Fruit fly (Drosophila melanogaster) whole organism, embryonic: ENCODE results near the gene ab.
A peak's percentile ranks its signal among the peaks of the same experiment; 100 is the strongest.

Experiments used
- CG10959 ChIP-seq: fragments of 200-800 bp; sonication (Bioruptor generic); IDR thresholded peaks from 2 replicates; pipeline ENCODE4 v1.3.6; 2022; ENCODE audit warnings: missing biosample characterization, missing genetic modification characterization
- CG11398 ChIP-seq: fragments of 200-800 bp; sonication (Bioruptor generic); optimal IDR thresholded peaks from 2 replicates; lab custom pipeline; 2016; ENCODE audit warnings: missing biosample characterization, missing genetic modification characterization
- CG12071 ChIP-seq: fragments of 200-800 bp; sonication (Bioruptor generic); optimal IDR thresholded peaks from 3 replicates; lab custom pipeline; 2018; ENCODE audit warnings: missing biosample characterization, mild to moderate bottlenecking, missing genetic modification characterization
- CG12219 ChIP-seq: fragments of 200-800 bp; sonication (Bioruptor generic); optimal IDR thresholded peaks from 3 replicates; lab custom pipeline; 2018; ENCODE audit warnings: missing biosample characterization, mild to moderate bottlenecking, missing genetic modification characterization
- CG13894 ChIP-seq: fragments of 200-800 bp; sonication (Bioruptor generic); optimal IDR thresholded peaks from 3 replicates; lab custom pipeline; 2018; ENCODE audit warnings: missing biosample characterization, mild to moderate bottlenecking, missing genetic modification characterization, moderate library complexity
- CG14014 ChIP-seq: fragments of 200-800 bp; sonication (Bioruptor generic); IDR thresholded peaks from 2 replicates; pipeline ENCODE4 v1.3.6; 2022; ENCODE audit warnings: missing biosample characterization, missing genetic modification characterization
- CG16815 ChIP-seq: fragments of 200-800 bp; sonication (Bioruptor generic); optimal IDR thresholded peaks from 3 replicates; lab custom pipeline; 2017; ENCODE audit warnings: missing biosample characterization, mild to moderate bottlenecking, missing genetic modification characterization
- CG1792 ChIP-seq: fragments of 200-800 bp; sonication (Bioruptor generic); optimal IDR thresholded peaks from 2 replicates; lab custom pipeline; 2016; ENCODE audit warnings: missing biosample characterization, missing genetic modification characterization
- CG2202 ChIP-seq: fragments of 200-800 bp; sonication (Bioruptor generic); optimal IDR thresholded peaks from 2 replicates; lab custom pipeline; 2018; ENCODE audit warnings: missing biosample characterization, mild to moderate bottlenecking, missing genetic modification characterization
- CG30431 ChIP-seq: fragments of 200-800 bp; sonication (Bioruptor generic); optimal IDR thresholded peaks from 2 replicates; lab custom pipeline; 2017; ENCODE audit warnings: missing biosample characterization, missing genetic modification characterization
- CG3065 ChIP-seq: fragments of 200-800 bp; sonication (Bioruptor generic); optimal IDR thresholded peaks from 2 replicates; lab custom pipeline; 2016; ENCODE audit warnings: missing biosample characterization, missing genetic modification characterization
- CG33213 ChIP-seq: fragments of 200-800 bp; sonication (Bioruptor generic); optimal IDR thresholded peaks from 3 replicates; lab custom pipeline; 2016; ENCODE audit warnings: missing biosample characterization, missing genetic modification characterization
- CG34224 ChIP-seq: fragments of 200-800 bp; sonication (Bioruptor generic); IDR thresholded peaks from 3 replicates; pipeline ENCODE4 v1.3.6; 2022; ENCODE audit warnings: missing biosample characterization, missing genetic modification characterization; ENCODE audit not compliant: partially characterized antibody
- CG3726 ChIP-seq: fragments of 200-800 bp; sonication (Bioruptor generic); IDR thresholded peaks from 3 replicates; pipeline ENCODE4, ENCODE4 v1.3.6; 2022; ENCODE audit warnings: missing biosample characterization, missing genetic modification characterization
- CG4424 ChIP-seq: fragments of 200-800 bp; sonication (Bioruptor generic); optimal IDR thresholded peaks from 3 replicates; lab custom pipeline; 2016; ENCODE audit warnings: missing biosample characterization, missing genetic modification characterization
- CG5180 ChIP-seq: fragments of 200-800 bp; sonication (Bioruptor generic); optimal IDR thresholded peaks from 3 replicates; lab custom pipeline; 2017; ENCODE audit warnings: missing biosample characterization, missing genetic modification characterization, mild to moderate bottlenecking, moderate library complexity, missing genetic modification reagents
- CG5245 ChIP-seq: fragments of 200-800 bp; sonication (Bioruptor generic); optimal IDR thresholded peaks from 3 replicates; lab custom pipeline; 2016; ENCODE audit warnings: missing biosample characterization, missing genetic modification characterization
- CG9437 ChIP-seq: fragments of 200-800 bp; sonication (Bioruptor generic); optimal IDR thresholded peaks from 2 replicates; lab custom pipeline; 2018; ENCODE audit warnings: missing biosample characterization, mild to moderate bottlenecking, missing genetic modification characterization
- CG9727 ChIP-seq: fragments of 200-800 bp; sonication (Bioruptor generic); optimal IDR thresholded peaks from 3 replicates; lab custom pipeline; 2017; ENCODE audit warnings: missing biosample characterization, mild to moderate bottlenecking, missing genetic modification characterization
- Dad ChIP-seq: fragments of 200-800 bp; sonication (Bioruptor generic); optimal IDR thresholded peaks from 3 replicates; lab custom pipeline; 2016; ENCODE audit warnings: missing biosample characterization, missing genetic modification characterization
- ERR ChIP-seq: fragments of 200-800 bp; sonication (Bioruptor generic); optimal IDR thresholded peaks from 2 replicates; lab custom pipeline; 2016; ENCODE audit warnings: missing biosample characterization, missing genetic modification characterization
- Ets65A ChIP-seq: fragments of 200-800 bp; sonication (Bioruptor generic); peaks from one replicate; lab custom pipeline; 2016; ENCODE audit warnings: missing biosample characterization, missing genetic modification characterization
- Gsc ChIP-seq: fragments of 200-800 bp; sonication (Bioruptor generic); IDR thresholded peaks from 2 replicates; pipeline ENCODE4 v1.3.6; 2022; ENCODE audit warnings: missing biosample characterization, missing genetic modification characterization
- HHEX ChIP-seq: fragments of 200-800 bp; sonication (Bioruptor generic); optimal IDR thresholded peaks from 3 replicates; lab custom pipeline; 2017; ENCODE audit warnings: missing biosample characterization, mild to moderate bottlenecking, missing genetic modification characterization, missing genetic modification reagents
- HLHmδ ChIP-seq: fragments of 200-800 bp; sonication (Bioruptor generic); optimal IDR thresholded peaks from 2 replicates; lab custom pipeline; 2018; ENCODE audit warnings: missing biosample characterization, mild to moderate bottlenecking, missing genetic modification characterization, moderate library complexity
- Lim3 ChIP-seq: fragments of 200-800 bp; sonication (Bioruptor generic); IDR thresholded peaks from 2 replicates; pipeline ENCODE4 v1.3.6; 2022; ENCODE audit warnings: missing biosample characterization, missing genetic modification characterization
- MBD-R2 ChIP-seq: fragments of 200-800 bp; sonication (Bioruptor generic); IDR thresholded peaks from 2 replicates; pipeline ENCODE4 v1.3.6; 2022; ENCODE audit warnings: missing biosample characterization, missing genetic modification characterization
- Mad ChIP-seq: fragments of 200-800 bp; sonication (Bioruptor generic); optimal IDR thresholded peaks from 2 replicates; lab custom pipeline; 2016; ENCODE audit warnings: missing biosample characterization, missing genetic modification characterization
- NC2β ChIP-seq: fragments of 200-800 bp; sonication (Bioruptor generic); optimal IDR thresholded peaks from 2 replicates; lab custom pipeline; 2016; ENCODE audit warnings: missing biosample characterization, missing genetic modification characterization
- Sry-δ ChIP-seq: fragments of 200-800 bp; sonication (Bioruptor generic); optimal IDR thresholded peaks from 2 replicates; lab custom pipeline; 2016; ENCODE audit warnings: missing biosample characterization, missing genetic modification characterization
- Tbp ChIP-seq: fragments of >200 bp; optimal IDR thresholded peaks from 2 replicates; lab custom pipeline; 2018; ENCODE audit warnings: missing biosample characterization, missing genetic modification characterization
- YL-1 ChIP-seq: fragments of 200-800 bp; sonication (Bioruptor generic); optimal IDR thresholded peaks from 3 replicates; lab custom pipeline; 2017; ENCODE audit warnings: missing biosample characterization, mild to moderate bottlenecking, missing genetic modification characterization
- ab ChIP-seq: fragments of 200-800 bp; sonication (Bioruptor generic); optimal IDR thresholded peaks from 2 replicates; lab custom pipeline; 2016; ENCODE audit warnings: missing biosample characterization, missing genetic modification characterization
- cg ChIP-seq: fragments of 200-800 bp; sonication (Bioruptor generic); optimal IDR thresholded peaks from 3 replicates; lab custom pipeline; 2019; ENCODE audit warnings: missing biosample characterization, mild to moderate bottlenecking, missing genetic modification characterization, moderate library complexity
- dati ChIP-seq: fragments of 200-800 bp; sonication (Bioruptor generic); IDR thresholded peaks from 2 replicates; pipeline ENCODE4 v1.3.6; 2022; ENCODE audit warnings: missing biosample characterization, missing genetic modification characterization
- dimm ChIP-seq: fragments of 200-800 bp; sonication (Bioruptor generic); IDR thresholded peaks from 2 replicates; pipeline ENCODE4 v1.3.6; 2022; ENCODE audit warnings: missing biosample characterization, missing genetic modification characterization
- dysf ChIP-seq: fragments of 200-800 bp; sonication (Bioruptor generic); IDR thresholded peaks from 3 replicates; pipeline ENCODE4 v1.3.6; 2022; ENCODE audit warnings: missing biosample characterization, missing genetic modification characterization
- eve ChIP-seq, 2 experiments: fragments of >200 bp; optimal IDR thresholded peaks; 2 replicates each; lab custom pipeline; 2017; ENCODE audit warnings: missing biosample characterization in 2 of 2, missing genetic modification characterization in 2 of 2
- fru ChIP-seq: fragments of >200 bp; optimal IDR thresholded peaks from 2 replicates; lab custom pipeline; 2017
- gfzf ChIP-seq: fragments of 200-800 bp; sonication (Bioruptor generic); optimal IDR thresholded peaks from 2 replicates; lab custom pipeline; 2016; ENCODE audit warnings: missing biosample characterization, mild to moderate bottlenecking, missing genetic modification characterization, moderate library complexity
- ham ChIP-seq: fragments of 200-800 bp; sonication (Bioruptor generic); IDR thresholded peaks from 2 replicates; pipeline ENCODE4 v1.3.6; 2022; ENCODE audit warnings: missing biosample characterization, missing genetic modification characterization
- insv ChIP-seq, 2 experiments: fragments of 200-800 bp; sonication (Bioruptor generic); optimal IDR thresholded peaks; 3 replicates each; lab custom pipeline; 2016 to 2018; ENCODE audit warnings: missing biosample characterization in 2 of 2, missing genetic modification characterization in 2 of 2
- mirr ChIP-seq: fragments of 200-800 bp; sonication (Bioruptor generic); optimal IDR thresholded peaks from 3 replicates; lab custom pipeline; 2018; ENCODE audit warnings: missing biosample characterization, mild to moderate bottlenecking, missing genetic modification characterization
- phol ChIP-seq: fragments of 200-800 bp; sonication (Bioruptor generic); optimal IDR thresholded peaks from 3 replicates; lab custom pipeline; 2018; ENCODE audit warnings: missing biosample characterization, mild to moderate bottlenecking, missing genetic modification characterization, moderate library complexity
- psq ChIP-seq: fragments of 200-800 bp; sonication (Bioruptor generic); optimal IDR thresholded peaks from 2 replicates; lab custom pipeline; 2017; ENCODE audit warnings: missing biosample characterization, missing genetic modification characterization
- repo ChIP-seq: fragments of 200-800 bp; sonication (Bioruptor generic); optimal IDR thresholded peaks from 2 replicates; lab custom pipeline; 2016; ENCODE audit warnings: missing biosample characterization, missing genetic modification characterization
- slbo ChIP-seq: fragments of 200-800 bp; sonication (Bioruptor generic); IDR thresholded peaks from 2 replicates; pipeline ENCODE4 v1.3.6; 2022; ENCODE audit warnings: missing biosample characterization, missing genetic modification characterization
- tll ChIP-seq, 2 experiments: fragments of 200-800 bp in 1 of 2; fragments of >200 bp in 1 of 2; sonication (Bioruptor generic) in 1 of 2; optimal IDR thresholded peaks; 2 replicates each; lab custom pipeline; 2017 to 2019; ENCODE audit warnings: missing biosample characterization in 2 of 2, missing genetic modification characterization in 2 of 2, mild to moderate bottlenecking in 1 of 2, moderate library complexity in 1 of 2
- trh ChIP-seq: fragments of 200-800 bp; sonication (Bioruptor generic); optimal IDR thresholded peaks from 2 replicates; lab custom pipeline; 2016; ENCODE audit warnings: missing biosample characterization, missing genetic modification characterization
- unc-4 ChIP-seq: fragments of 200-800 bp; sonication (Bioruptor generic); IDR thresholded peaks from 2 replicates; pipeline ENCODE4 v1.3.6; 2022; ENCODE audit warnings: missing biosample characterization, missing genetic modification characterization; ENCODE audit not compliant: partially characterized antibody
- wor ChIP-seq: fragments of 200-800 bp; sonication (Bioruptor generic); IDR thresholded peaks from 2 replicates; pipeline ENCODE4 v1.3.6; 2022; ENCODE audit warnings: missing biosample characterization, missing genetic modification characterization
- zf30C ChIP-seq: fragments of 200-800 bp; sonication (Bioruptor generic); optimal IDR thresholded peaks from 3 replicates; lab custom pipeline; 2018; ENCODE audit warnings: missing biosample characterization, mild to moderate bottlenecking, missing genetic modification characterization

The ab gene

DNA sequence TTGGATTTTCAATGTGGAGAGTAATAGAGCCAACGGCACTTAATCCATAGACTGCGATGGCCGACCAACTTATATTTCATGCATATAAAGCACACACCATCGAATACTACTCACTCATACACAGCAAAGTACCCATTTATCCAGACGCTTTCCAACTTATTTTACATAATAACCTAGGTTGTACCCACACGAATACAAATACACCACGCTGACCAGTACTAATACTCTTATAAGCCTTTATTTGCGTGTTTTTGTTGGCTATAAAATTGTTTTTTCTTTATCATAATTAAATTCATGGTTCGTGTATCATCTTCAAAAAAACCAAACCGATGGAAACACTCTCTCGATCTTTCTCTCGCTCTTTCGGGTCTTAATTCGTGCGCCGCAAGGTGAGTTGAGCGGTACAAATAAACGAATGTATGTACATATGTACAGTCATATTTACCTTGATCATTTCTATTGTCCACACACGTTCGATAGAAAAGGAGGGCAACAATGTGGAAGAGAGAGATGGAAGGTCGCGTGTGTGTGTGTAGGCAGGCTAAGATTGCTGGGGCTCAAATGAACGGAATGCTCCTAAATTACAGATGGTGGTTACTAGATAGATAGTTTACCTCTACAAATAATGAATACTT is 3.8 kb upstream of the ab start (continued):
- no peak for TF ChIP-seq CG3726 (GFP tag; lab: Robert Waterston, UW)
- TF ChIP-seq phol (tag; lab: Kevin White, UChicago) = no peak
- no peak for TF ChIP-seq ham
- TF ChIP-seq CG16815 (GFP tag; lab: Kevin White, UChicago) = no peak
- TF ChIP-seq dimm (GFP tag; lab: Robert Waterston, UW) = no peak
- no peak for TF ChIP-seq repo (GFP tag; lab: Kevin White, UChicago)
- no peak for TF ChIP-seq dati (GFP tag; lab: Robert Waterston, UW)
- no peak for TF ChIP-seq Lim3 (GFP tag; lab: Robert Waterston, UW)
- no peak for TF ChIP-seq CG12219 (GFP tag; lab: Kevin White, UChicago)
- no peak for TF ChIP-seq Sry-δ (GFP tag; lab: Kevin White, UChicago)
- no peak for TF ChIP-seq mirr (GFP tag; lab: Kevin White, UChicago)
- TF ChIP-seq CG5245 (GFP tag; lab: Kevin White, UChicago) = no peak
- TF ChIP-seq CG11398 (GFP tag; lab: Kevin White, UChicago) = peak; percentile 16
- no peak for TF ChIP-seq Gsc
- TF ChIP-seq eve (GFP tag; optimal IDR thresholded peaks at IDR 0.05; lab: Kevin White, UChicago) = no peak
- no peak for TF ChIP-seq CG4424 (GFP tag; lab: Kevin White, UChicago)
- TF ChIP-seq MBD-R2 (GFP tag; lab: Robert Waterston, UW) = no peak
- no peak for TF ChIP-seq CG12071 (GFP tag; lab: Kevin White, UChicago)
- TF ChIP-seq cg (GFP tag; lab: Kevin White, UChicago) = peak; percentile 77
- TF ChIP-seq tll (GFP tag; optimal IDR thresholded peaks at IDR 0.05; lab: Kevin White, UChicago) = peak in 1 of 2 experiments; percentile 60
- TF ChIP-seq ERR = no peak
- TF ChIP-seq Tbp (GFP tag; lab: Kevin White, UChicago) = no peak
- no peak for TF ChIP-seq HHEX (GFP tag; lab: Kevin White, UChicago)
- TF ChIP-seq CG3065 (GFP tag; lab: Kevin White, UChicago) = no peak
- peak in 1 of 2 experiments; percentile 3 for TF ChIP-seq insv (GFP tag; optimal IDR thresholded peaks at IDR 0.05; lab: Kevin White, UChicago)
- TF ChIP-seq CG10959 (GFP tag; lab: Robert Waterston, UW) = no peak; the same call in 1 of the 2 replicates
- TF ChIP-seq zf30C = no peak
- no peak for TF ChIP-seq CG34224
- no peak for TF ChIP-seq CG1792 (GFP tag; lab: Kevin White, UChicago)
- TF ChIP-seq ab (GFP tag; lab: Kevin White, UChicago) = peak; percentile 3
- no peak for TF ChIP-seq Ets65A
- no peak for TF ChIP-seq CG9437 (GFP tag; lab: Kevin White, UChicago)
- no peak for TF ChIP-seq Mad (GFP tag; lab: Kevin White, UChicago)
- TF ChIP-seq CG13894 = no peak
- TF ChIP-seq CG33213 (GFP tag; lab: Kevin White, UChicago) = peak; percentile 40
- no peak for TF ChIP-seq CG30431
- no peak for TF ChIP-seq CG14014 (GFP tag; lab: Robert Waterston, UW)
- no peak for TF ChIP-seq Dad (GFP tag; lab: Kevin White, UChicago)
- peak; percentile 95 for TF ChIP-seq CG5180 (GFP tag; lab: Kevin White, UChicago)
- no peak for TF ChIP-seq dysf (GFP tag; lab: Robert Waterston, UW)
- no peak for TF ChIP-seq fru (lab: Kevin White, UChicago)
- no peak for TF ChIP-seq slbo
- TF ChIP-seq YL-1 (GFP tag; lab: Kevin White, UChicago) = no peak
- peak; percentile 78 for TF ChIP-seq HLHmδ (GFP tag; lab: Kevin White, UChicago)
- TF ChIP-seq CG2202 (tag; lab: Kevin White, UChicago) = peak; percentile 38
- no peak for TF ChIP-seq gfzf (GFP tag; lab: Kevin White, UChicago)
- peak; percentile 11 for TF ChIP-seq psq (GFP tag; lab: Kevin White, UChicago)
- peak; percentile 58 for TF ChIP-seq CG9727 (GFP tag; lab: Kevin White, UChicago)
- no peak for TF ChIP-seq wor (GFP tag; lab: Robert Waterston, UW)
- peak; percentile 10 for TF ChIP-seq NC2β (GFP tag; lab: Kevin White, UChicago)
- no peak for TF ChIP-seq unc-4
- peak; percentile 3 for TF ChIP-seq trh
